Fruit fly (Drosophila melanogaster): ENCODE results near the gene Ppm1.

Ppm1 gene

DNA sequence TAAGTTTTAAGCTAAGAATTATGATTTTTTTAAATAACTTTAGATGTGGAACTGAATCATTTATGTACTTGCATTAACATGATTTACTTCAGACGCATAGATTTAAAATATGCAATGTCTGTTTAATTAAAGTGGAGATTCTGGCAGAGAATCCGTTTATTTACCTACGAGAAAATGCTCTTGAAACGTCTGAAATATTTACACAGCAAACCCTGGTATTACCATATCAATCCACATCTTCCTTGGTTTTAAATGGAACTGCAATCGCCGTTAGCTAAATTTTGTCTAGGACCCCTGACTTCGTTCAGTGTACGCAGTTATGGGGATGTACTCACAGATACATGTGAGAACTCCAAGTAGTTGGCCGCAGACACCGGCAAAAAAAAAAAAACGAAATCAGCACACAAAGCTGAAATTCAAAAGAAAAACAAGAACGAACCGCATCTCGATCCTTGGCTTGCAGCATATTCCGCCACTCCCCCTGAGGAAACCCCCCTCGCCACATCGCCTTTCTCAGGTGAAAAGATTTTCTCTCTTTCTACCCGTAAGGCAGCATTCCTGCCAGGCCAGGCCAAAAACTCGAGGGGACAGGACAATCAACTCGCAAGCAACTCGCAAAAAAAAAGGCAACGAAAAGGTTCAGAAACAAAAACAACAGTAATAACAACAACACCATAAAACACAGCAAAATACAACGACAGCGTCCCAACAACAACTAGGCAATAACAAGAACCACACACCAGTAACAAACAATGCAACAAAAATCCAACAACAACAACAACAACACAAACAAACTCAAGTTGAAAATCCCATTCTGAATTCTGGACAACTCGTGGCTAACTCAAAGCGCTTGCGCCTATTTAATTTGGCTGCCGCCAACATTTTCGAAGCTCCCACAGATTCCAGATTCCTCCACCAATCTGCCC is 37.5 kb downstream of the Ppm1 start (continued):
- peak; percentile 81 for TF ChIP-seq Blimp-1 (GFP tag; optimal IDR thresholded peaks at IDR 0.05)
- TF ChIP-seq topi (GFP tag; optimal IDR thresholded peaks at IDR 0.05) = peak; percentile 94
- TF ChIP-seq CG8119 (GFP tag; IDR thresholded peaks at IDR 0.05) = peak; percentile 64; the same call in 2 of the 3 replicates
- peak; percentile 63; the same call in 2 of the 3 replicates for TF ChIP-seq CG6163 (GFP tag; IDR thresholded peaks at IDR 0.05)
- TF ChIP-seq CG10631 (GFP tag; optimal IDR thresholded peaks at IDR 0.05) = peak; percentile 86
- peak; percentile 97 for TF ChIP-seq Eip78C (GFP tag)
- TF ChIP-seq Hr38 (GFP tag; optimal IDR thresholded peaks at IDR 0.05) = no peak
- peak; percentile 89 for TF ChIP-seq fd59A (GFP tag; optimal IDR thresholded peaks at IDR 0.05)
- TF ChIP-seq svp (GFP tag) = peak; percentile 98
- peak; percentile 37 for TF ChIP-seq dac (GFP tag; optimal IDR thresholded peaks at IDR 0.05)
- TF ChIP-seq fkh (GFP tag; optimal IDR thresholded peaks at IDR 0.05) = no peak
- peak; percentile 93 for TF ChIP-seq CG31627 (GFP tag; optimal IDR thresholded peaks at IDR 0.05)
- peak; percentile 66 to 86 for TF ChIP-seq ss (GFP tag; optimal IDR thresholded peaks at IDR 0.05)

DNA sequence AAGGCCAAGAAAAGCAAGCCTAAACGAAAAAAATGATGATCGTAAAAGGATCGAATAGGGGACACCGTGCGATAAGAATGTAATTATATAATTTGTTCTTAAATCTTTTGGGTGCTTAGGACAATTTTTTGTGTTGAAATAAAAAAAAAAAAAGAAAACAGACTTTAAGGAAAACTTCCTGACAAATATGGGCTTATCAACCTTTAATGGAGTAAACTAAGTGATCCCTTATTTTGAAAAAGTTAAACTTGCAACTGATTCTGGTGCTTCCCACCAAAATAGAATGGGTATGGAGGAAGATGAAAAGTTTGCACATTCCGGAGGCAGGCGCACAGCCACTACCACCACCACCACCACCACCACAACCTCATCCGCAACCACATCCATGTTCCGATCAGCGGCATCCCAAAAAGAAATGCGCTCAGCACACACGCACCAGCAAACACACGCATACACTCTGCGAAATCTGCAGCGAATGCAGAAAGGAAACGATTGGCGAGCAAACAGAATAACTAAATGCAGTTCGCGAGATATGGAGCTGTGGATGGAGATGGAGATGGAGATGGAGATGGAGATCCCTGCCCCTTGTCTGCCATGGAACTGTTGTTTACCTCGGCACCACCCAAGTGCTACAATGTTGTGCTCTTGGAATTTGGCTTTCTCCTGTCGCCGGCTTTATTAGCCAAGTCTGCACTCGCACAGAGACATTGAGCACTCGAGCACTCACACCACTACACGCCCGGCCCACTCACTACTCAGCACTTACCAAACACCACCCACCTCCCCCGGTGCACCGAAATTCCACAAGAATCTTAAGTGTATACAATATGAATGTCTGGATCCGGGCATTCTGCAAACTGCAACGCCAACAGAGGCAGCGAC is 38.5 kb downstream of the Ppm1 start:
- peak; percentile 54 for TF ChIP-seq CG4318 (GFP tag; optimal IDR thresholded peaks at IDR 0.05)
- TF ChIP-seq acj6 (GFP tag; optimal IDR thresholded peaks at IDR 0.05) = peak; percentile 90
- TF ChIP-seq CG15336 (GFP tag; IDR thresholded peaks at IDR 0.05) = peak; percentile 68
- peak; percentile 90 for TF ChIP-seq CG3919 (GFP tag; optimal IDR thresholded peaks at IDR 0.05)
- TF ChIP-seq Sox14 (GFP tag; optimal IDR thresholded peaks at IDR 0.05) = peak; percentile 92
- TF ChIP-seq CG8319 (GFP tag; optimal IDR thresholded peaks at IDR 0.05) = peak; percentile 43
- no peak for TF ChIP-seq fkh (GFP tag; optimal IDR thresholded peaks at IDR 0.05)
- peak; percentile 94 for TF ChIP-seq Met (GFP tag; optimal IDR thresholded peaks at IDR 0.05)
- TF ChIP-seq pdm3 (GFP tag; optimal IDR thresholded peaks at IDR 0.05) = peak; percentile 85
- peak; percentile 60 to 82 for TF ChIP-seq salr (GFP tag; optimal IDR thresholded peaks at IDR 0.05)
- TF ChIP-seq fd59A (GFP tag; optimal IDR thresholded peaks at IDR 0.05) = peak; percentile 79
- no peak for TF ChIP-seq Hr38 (GFP tag; optimal IDR thresholded peaks at IDR 0.05)
- TF ChIP-seq spab (GFP tag; optimal IDR thresholded peaks at IDR 0.05) = peak; percentile 82
- peak; percentile 84 for TF ChIP-seq Ets21C (GFP tag; optimal IDR thresholded peaks at IDR 0.05)
- TF ChIP-seq topi (GFP tag; optimal IDR thresholded peaks at IDR 0.05) = peak; percentile 90
- peak; percentile 77 for TF ChIP-seq CG8119 (GFP tag; IDR thresholded peaks at IDR 0.05)
- peak; percentile 76 for TF ChIP-seq net (GFP tag; optimal IDR thresholded peaks at IDR 0.05)
- peak; percentile 33 for TF ChIP-seq CG6854 (GFP tag; optimal IDR thresholded peaks at IDR 0.05)
- peak; percentile 96 for TF ChIP-seq Eip78C (GFP tag)
- peak; percentile 80 for TF ChIP-seq vri (GFP tag; optimal IDR thresholded peaks at IDR 0.05)
- peak; percentile 74 to 76 for TF ChIP-seq ss (GFP tag; optimal IDR thresholded peaks at IDR 0.05)
- peak; percentile 68 for TF ChIP-seq CG7368 (GFP tag; optimal IDR thresholded peaks at IDR 0.05)
- peak; percentile 87 for TF ChIP-seq OdsH (GFP tag; optimal IDR thresholded peaks at IDR 0.05)
- peak; percentile 85 for TF ChIP-seq Ets96B (tag; optimal IDR thresholded peaks at IDR 0.05)
- TF ChIP-seq Eip75B (GFP tag; optimal IDR thresholded peaks at IDR 0.05) = peak; percentile 88
- TF ChIP-seq CG1621 (tag; optimal IDR thresholded peaks at IDR 0.05) = peak; percentile 30
- peak; percentile 87 for TF ChIP-seq CG6792 (GFP tag; optimal IDR thresholded peaks at IDR 0.05)
- TF ChIP-seq Eip93F (GFP tag; optimal IDR thresholded peaks at IDR 0.05) = peak; percentile 63
- TF ChIP-seq CG32006 (GFP tag; optimal IDR thresholded peaks at IDR 0.05) = peak; percentile 77
- peak; percentile 66 for TF ChIP-seq CG11902 (GFP tag; optimal IDR thresholded peaks at IDR 0.05)
- peak; percentile 92 for TF ChIP-seq lz (GFP tag; optimal IDR thresholded peaks at IDR 0.05)
- TF ChIP-seq Blimp-1 (GFP tag; optimal IDR thresholded peaks at IDR 0.05) = peak; percentile 4
- TF ChIP-seq svp (GFP tag) = peak; percentile 89
- TF ChIP-seq CG11762 (GFP tag; optimal IDR thresholded peaks at IDR 0.05; ENCODE audit: insufficient read depth) = peak; percentile 73
- TF ChIP-seq Sox102F (GFP tag; optimal IDR thresholded peaks at IDR 0.05) = peak; percentile 90
- TF ChIP-seq CG8632 (GFP tag; optimal IDR thresholded peaks at IDR 0.05) = peak; percentile 81
- peak; percentile 90 for TF ChIP-seq Hr39 (GFP tag; optimal IDR thresholded peaks at IDR 0.05)
- TF ChIP-seq CG6163 (GFP tag; IDR thresholded peaks at IDR 0.05) = peak; percentile 76
- peak; percentile 89 for TF ChIP-seq cyc (GFP tag; optimal IDR thresholded peaks at IDR 0.05)
- TF ChIP-seq Smox (GFP tag; optimal IDR thresholded peaks at IDR 0.05) = peak; percentile 89
- TF ChIP-seq CG6276 (GFP tag; optimal IDR thresholded peaks at IDR 0.05) = peak; percentile 33
